Worm (Caenorhabditis elegans): Measurements from ENCODE around the gene srh-15.

srh-15 gene

ce11 chrV:13352415-13352814 is 31.6 kb downstream of the srh-15 start:
- no peak for TF ChIP-seq ztf-29 (GFP tag; IDR thresholded peaks at IDR 0.05)
- no peak for TF ChIP-seq T22C8.4 (GFP tag; IDR thresholded peaks at IDR 0.05)
- TF ChIP-seq ref-1 (GFP tag; conservative IDR thresholded peaks at IDR 0.05), result no peak
- TF ChIP-seq tab-1 (GFP tag; IDR thresholded peaks at IDR 0.05), result no peak
- no peak for TF ChIP-seq cog-1 (tag; optimal IDR thresholded peaks at IDR 0.05)
- no peak for TF ChIP-seq med-1 (GFP tag; optimal IDR thresholded peaks at IDR 0.05; ENCODE audit: insufficient read depth)
- no peak for TF ChIP-seq ztf-23 (GFP tag; IDR thresholded peaks at IDR 0.05)
- no peak for TF ChIP-seq flt-1 (GFP tag; IDR thresholded peaks at IDR 0.05)

ce11 chrV:13356210-13356609 is 35.4 kb downstream of the srh-15 start:
- TF ChIP-seq flt-1 (GFP tag; IDR thresholded peaks at IDR 0.05) (no peak), T22C8.4 (GFP tag; IDR thresholded peaks at IDR 0.05) (no peak), med-1 (GFP tag; optimal IDR thresholded peaks at IDR 0.05; ENCODE audit: insufficient read depth) (no peak), ztf-29 (GFP tag; IDR thresholded peaks at IDR 0.05) (no peak), klf-2 (GFP tag; conservative IDR thresholded peaks at IDR 0.05) (no peak), ref-1 (GFP tag; conservative IDR thresholded peaks at IDR 0.05) (no peak), ztf-23 (GFP tag; IDR thresholded peaks at IDR 0.05) (no peak), tab-1 (GFP tag; IDR thresholded peaks at IDR 0.05) (no peak), cog-1 (tag; optimal IDR thresholded peaks at IDR 0.05) (no peak)

ce11 chrV:13357652-13358281 is 37.0 kb downstream of the srh-15 start, which contains the start of gene F32H5.1:
Gene F32H5.1, minus strand, starts transcription at chrV:13358037.
- TF ChIP-seq ztf-23 (GFP tag; IDR thresholded peaks at IDR 0.05) (no peak), klf-2 (GFP tag; conservative IDR thresholded peaks at IDR 0.05) (no peak), med-1 (GFP tag; optimal IDR thresholded peaks at IDR 0.05; ENCODE audit: insufficient read depth) (no peak), ref-1 (GFP tag; conservative IDR thresholded peaks at IDR 0.05) (no peak), flt-1 (GFP tag; IDR thresholded peaks at IDR 0.05) (no peak), T22C8.4 (GFP tag; IDR thresholded peaks at IDR 0.05) (no peak), cog-1 (tag; optimal IDR thresholded peaks at IDR 0.05) (no peak), tab-1 (GFP tag; IDR thresholded peaks at IDR 0.05) (no peak), ztf-29 (GFP tag; IDR thresholded peaks at IDR 0.05) (no peak)

- TF ChIP-seq med-1 (GFP tag; optimal IDR thresholded peaks at IDR 0.05; ENCODE audit: insufficient read depth), result no peak
Observed at ce11 chrV:13358823-13359592, 38.2 kb downstream of the srh-15 start, which contains the start of gene F32H5.3. Gene F32H5.3, plus strand, starts transcription at chrV:13359335.

ce11 chrV:13360254-13360653 is 39.5 kb downstream of the srh-15 start, which contains the start of gene F32H5.4:
Gene F32H5.4, plus strand, starts transcription at chrV:13360554.
- TF ChIP-seq ztf-29 (GFP tag; IDR thresholded peaks at IDR 0.05), result no peak
- TF ChIP-seq tab-1 (GFP tag; IDR thresholded peaks at IDR 0.05), result no peak

- no peak for TF ChIP-seq T22C8.4 (GFP tag; IDR thresholded peaks at IDR 0.05)
Observed at ce11 chrV:13363415-13363814, 42.6 kb downstream of the srh-15 start, which contains the start of gene srg-46. Gene srg-46, plus strand, starts transcription at chrV:13363715.

- TF ChIP-seq flt-1 (GFP tag; IDR thresholded peaks at IDR 0.05), result no peak
Observed at ce11 chrV:13364227-13364626, 43.5 kb downstream of the srh-15 start.

- no peak for TF ChIP-seq tab-1 (GFP tag; IDR thresholded peaks at IDR 0.05)
Observed at ce11 chrV:13366488-13366887, 45.7 kb downstream of the srh-15 start.

- no peak for TF ChIP-seq klf-2 (GFP tag; conservative IDR thresholded peaks at IDR 0.05)
- TF ChIP-seq ztf-23 (GFP tag; IDR thresholded peaks at IDR 0.05), result no peak
- no peak for TF ChIP-seq T22C8.4 (GFP tag; IDR thresholded peaks at IDR 0.05)
- TF ChIP-seq ref-1 (GFP tag; conservative IDR thresholded peaks at IDR 0.05), result no peak
- TF ChIP-seq med-1 (GFP tag; optimal IDR thresholded peaks at IDR 0.05; ENCODE audit: insufficient read depth), result no peak
- no peak for TF ChIP-seq flt-1 (GFP tag; IDR thresholded peaks at IDR 0.05)
Observed at ce11 chrV:13367024-13367423, 46.2 kb downstream of the srh-15 start, which contains the start of gene srx-125. Gene srx-125, plus strand, starts transcription at chrV:13367324.

- TF ChIP-seq T22C8.4 (GFP tag; IDR thresholded peaks at IDR 0.05) (no peak), tab-1 (GFP tag; IDR thresholded peaks at IDR 0.05) (no peak), cog-1 (tag; optimal IDR thresholded peaks at IDR 0.05) (no peak), ref-1 (GFP tag; conservative IDR thresholded peaks at IDR 0.05) (no peak), flt-1 (GFP tag; IDR thresholded peaks at IDR 0.05) (no peak)
Observed at ce11 chrV:13369663-13370062, 48.9 kb downstream of the srh-15 start.

- TF ChIP-seq tab-1 (GFP tag; IDR thresholded peaks at IDR 0.05), result no peak
- no peak for TF ChIP-seq med-1 (GFP tag; optimal IDR thresholded peaks at IDR 0.05; ENCODE audit: insufficient read depth)
- no peak for TF ChIP-seq cog-1 (tag; optimal IDR thresholded peaks at IDR 0.05)
- TF ChIP-seq ztf-23 (GFP tag; IDR thresholded peaks at IDR 0.05), result no peak
- TF ChIP-seq ref-1 (GFP tag; conservative IDR thresholded peaks at IDR 0.05), result no peak
- no peak for TF ChIP-seq T22C8.4 (GFP tag; IDR thresholded peaks at IDR 0.05)
- TF ChIP-seq flt-1 (GFP tag; IDR thresholded peaks at IDR 0.05), result no peak
- TF ChIP-seq ztf-29 (GFP tag; IDR thresholded peaks at IDR 0.05), result no peak
- no peak for TF ChIP-seq klf-2 (GFP tag; conservative IDR thresholded peaks at IDR 0.05)
Observed at ce11 chrV:13370265-13370664, 49.5 kb downstream of the srh-15 start.
